Fruit fly (Drosophila melanogaster): Measurements from ENCODE around the gene CG6788.

DNA sequence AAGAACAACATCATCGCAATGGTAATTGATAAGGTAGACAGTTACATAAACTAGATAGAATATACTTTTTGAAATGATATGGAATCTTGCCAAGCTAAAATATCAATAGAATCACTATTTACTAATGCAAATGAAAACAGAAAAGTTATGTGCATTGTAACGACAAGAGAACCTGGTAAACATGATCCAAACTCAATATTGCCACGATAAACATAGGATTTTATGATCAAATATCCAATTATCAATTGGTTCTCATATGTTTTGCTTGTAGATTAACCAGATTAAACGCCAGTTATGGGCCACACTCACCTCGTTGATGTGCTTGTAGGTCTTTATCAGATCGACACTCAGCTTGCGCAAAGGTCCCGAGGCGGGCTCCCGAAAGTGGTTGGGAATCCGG is 15.7 kb upstream of the CG6788 start:
- TF ChIP-seq CG34367 (tag; optimal IDR thresholded peaks at IDR 0.05) (no peak), EcR (GFP tag; optimal IDR thresholded peaks at IDR 0.05) (no peak), CG8159 (tag; optimal IDR thresholded peaks at IDR 0.05) (no peak)

All from whole organism, pupa.